Worm (Caenorhabditis elegans): ENCODE data around the gene sma-2.

Gene sma-2

DNA sequence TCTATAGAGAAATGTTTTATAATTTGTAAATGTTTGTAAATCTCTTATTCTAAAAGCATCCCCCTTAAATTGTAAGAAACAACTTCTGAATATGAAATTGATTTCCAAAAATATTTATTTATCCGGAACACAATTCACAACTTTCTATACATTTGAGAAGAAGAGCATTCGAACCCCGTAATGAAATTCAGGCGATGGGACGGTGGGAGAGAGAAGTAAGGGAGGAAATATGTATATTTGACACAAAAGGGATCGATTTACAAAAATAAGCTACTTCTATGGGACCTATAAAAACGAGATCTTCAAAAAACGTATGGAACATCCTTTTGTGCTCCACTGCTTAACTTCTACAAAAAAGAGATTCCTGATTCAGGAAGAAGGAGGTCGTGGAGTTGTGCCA lies 24.3 kb upstream of the sma-2 start:
- no peak for TF ChIP-seq F52B5.7 (tag; optimal IDR thresholded peaks at IDR 0.05)
- no peak for TF ChIP-seq ztf-6 (GFP tag; IDR thresholded peaks at IDR 0.05)
- no peak for TF ChIP-seq nhr-179 (tag; optimal IDR thresholded peaks at IDR 0.05)
- TF ChIP-seq snpc-3.4 (tag; optimal IDR thresholded peaks at IDR 0.05), result peak; percentile 20
- TF ChIP-seq atf-7 (tag; optimal IDR thresholded peaks at IDR 0.05), result no peak
- no peak for TF ChIP-seq sdz-38 (tag; optimal IDR thresholded peaks at IDR 0.05)
- no peak for TF ChIP-seq rpc-1 (optimal IDR thresholded peaks at IDR 0.05)
- no peak for TF ChIP-seq rpc-1 (tag; optimal IDR thresholded peaks at IDR 0.05)
- TF ChIP-seq pbrm-1 (GFP tag; IDR thresholded peaks at IDR 0.05), result no peak
- no peak for TF ChIP-seq tbx-9 (tag; optimal IDR thresholded peaks at IDR 0.05; ENCODE audit: borderline replicate concordance)
- TF ChIP-seq Y53G8AR.9 (GFP tag; conservative IDR thresholded peaks at IDR 0.05), result no peak
- TF ChIP-seq him-1 (tag; optimal IDR thresholded peaks at IDR 0.05), result peak; percentile 98
- no peak for TF ChIP-seq F49E8.2 (tag; optimal IDR thresholded peaks at IDR 0.05; ENCODE audit: insufficient read depth)
- no peak for TF ChIP-seq F57C9.4 (tag; optimal IDR thresholded peaks at IDR 0.05)
- TF ChIP-seq hsf-1 (GFP tag; IDR thresholded peaks at IDR 0.05), result 0 out of 2 replicates have a peak, but pooled peaks have one; percentile 31
- no peak for TF ChIP-seq madf-10 (tag; optimal IDR thresholded peaks at IDR 0.05)
- no peak for TF ChIP-seq snpc-4 (GFP tag; optimal IDR thresholded peaks at IDR 0.05)
- TF ChIP-seq snpc-4 (tag; optimal IDR thresholded peaks at IDR 0.05), result peak in 1 of 4 experiments; percentile 14
- TF ChIP-seq nhr-90 (tag; optimal IDR thresholded peaks at IDR 0.05), result no peak
- no peak for TF ChIP-seq ZK185.1 (tag; optimal IDR thresholded peaks at IDR 0.05; ENCODE audit: poor library complexity, severe bottlenecking)
- no peak for TF ChIP-seq efl-1 (GFP tag; optimal IDR thresholded peaks at IDR 0.05)
- no peak for TF ChIP-seq hrde-1 (tag; optimal IDR thresholded peaks at IDR 0.05; ENCODE audit: borderline replicate concordance)
- TF ChIP-seq B0035.1 (tag; optimal IDR thresholded peaks at IDR 0.05), result no peak

DNA sequence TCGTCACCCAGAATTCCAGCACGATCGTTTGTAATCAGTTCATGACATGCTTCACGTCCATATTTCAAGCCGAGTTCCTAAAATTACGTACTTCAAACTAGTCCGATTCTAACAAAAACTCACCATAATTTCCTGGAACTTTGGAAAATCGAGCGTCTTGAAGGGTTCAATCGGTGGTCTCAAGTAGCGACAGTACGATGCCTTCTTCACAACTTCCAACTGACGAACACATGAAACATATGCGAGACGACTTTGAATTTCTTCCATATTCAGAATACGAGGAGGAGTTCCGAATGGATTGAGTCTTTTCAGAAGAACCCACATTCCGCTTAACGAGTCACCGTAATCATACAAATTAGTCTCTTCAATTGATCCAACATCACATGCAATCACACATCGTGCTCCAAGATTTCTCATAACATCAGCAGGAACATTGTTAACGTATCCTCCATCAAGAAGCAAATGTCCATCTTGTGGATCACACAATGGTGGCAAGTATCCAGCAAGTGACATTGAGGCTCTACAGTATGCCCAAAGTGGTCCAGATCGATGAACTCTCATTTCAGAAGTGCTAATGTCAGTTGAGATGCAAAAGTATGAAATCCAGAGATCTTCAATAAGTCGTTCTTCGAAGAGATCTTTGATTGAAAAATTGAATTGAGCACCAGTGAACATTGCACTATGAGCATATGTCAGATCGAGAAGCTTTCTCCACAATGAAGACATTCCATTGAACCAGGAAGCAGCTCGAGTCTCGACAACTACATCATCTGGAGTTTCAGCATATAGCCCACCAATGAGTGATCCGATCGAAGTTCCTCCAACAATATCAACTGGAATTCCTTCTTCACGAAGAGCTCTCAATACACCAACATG lies 23.2 kb upstream of the sma-2 start:
- TF ChIP-seq mcd-1 (GFP tag; IDR thresholded peaks at IDR 0.05) (no peak), attf-5 (GFP tag; optimal IDR thresholded peaks at IDR 0.05) (no peak), aptf-3 (GFP tag; IDR thresholded peaks at IDR 0.05) (no peak), ceh-100 (GFP tag; IDR thresholded peaks at IDR 0.05) (no peak), atf-7 (tag; optimal IDR thresholded peaks at IDR 0.05) (no peak), die-1 (tag; optimal IDR thresholded peaks at IDR 0.05) (no peak), mel-28 (tag; optimal IDR thresholded peaks at IDR 0.05; ENCODE audit: borderline replicate concordance) (no peak)

DNA sequence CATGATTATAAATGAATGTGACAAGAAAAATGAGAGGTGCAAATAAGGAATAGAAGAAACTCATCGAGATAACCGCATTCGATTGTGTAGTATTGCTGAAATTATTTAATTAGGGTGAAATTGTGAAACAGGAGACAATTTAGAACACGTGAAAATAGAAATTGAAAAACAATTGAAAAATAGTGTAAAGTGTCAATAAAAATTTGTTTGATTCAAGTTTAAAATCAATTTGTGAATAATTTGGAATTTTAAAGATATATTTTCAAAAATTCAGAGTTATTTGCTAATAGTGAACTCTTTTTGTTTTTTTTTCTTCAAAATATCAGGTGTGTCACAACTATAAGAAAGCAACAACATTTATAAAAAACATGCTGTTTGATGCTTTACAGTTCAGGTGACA lies 18.2 kb upstream of the sma-2 start, which contains the start of gene ZK370.4:
Gene ZK370.4 (minus strand): TSS at position 101 of the 400 bp plus-strand sequence.
- TF ChIP-seq athp-1 (tag; optimal IDR thresholded peaks at IDR 0.05), result no peak
- no peak for TF ChIP-seq sptf-2 (GFP tag; optimal IDR thresholded peaks at IDR 0.05)
- TF ChIP-seq B0261.1 (tag; optimal IDR thresholded peaks at IDR 0.05), result no peak
- TF ChIP-seq attf-5 (GFP tag; optimal IDR thresholded peaks at IDR 0.05), result no peak
- no peak for TF ChIP-seq F33H1.4 (GFP tag; IDR thresholded peaks at IDR 0.05)
- TF ChIP-seq ekl-4 (GFP tag; IDR thresholded peaks at IDR 0.05), result no peak
- TF ChIP-seq T26A5.8 (tag; optimal IDR thresholded peaks at IDR 0.05), result no peak
- TF ChIP-seq cebp-2 (GFP tag; IDR thresholded peaks at IDR 0.05), result no peak
- no peak for TF ChIP-seq sdz-38 (tag; optimal IDR thresholded peaks at IDR 0.05)
- no peak for TF ChIP-seq Y67H2A.10 (GFP tag; conservative IDR thresholded peaks at IDR 0.05)
- no peak for TF ChIP-seq xnd-1 (tag; optimal IDR thresholded peaks at IDR 0.05)
- no peak for TF ChIP-seq ztf-3 (GFP tag; optimal IDR thresholded peaks at IDR 0.05)
- no peak for TF ChIP-seq nhr-80 (tag; optimal IDR thresholded peaks at IDR 0.05)
- TF ChIP-seq lir-1 (GFP tag; conservative IDR thresholded peaks at IDR 0.05), result no peak
- TF ChIP-seq bed-2 (GFP tag; IDR thresholded peaks at IDR 0.05), result no peak
- TF ChIP-seq C17E4.6 (GFP tag; IDR thresholded peaks at IDR 0.05), result no peak
- no peak for TF ChIP-seq K12H6.12 (tag; optimal IDR thresholded peaks at IDR 0.05)
- TF ChIP-seq pbrm-1 (GFP tag; IDR thresholded peaks at IDR 0.05), result no peak
- no peak for TF ChIP-seq lin-54 (GFP tag; optimal IDR thresholded peaks at IDR 0.05)

All from whole organism, young adult.